Worm (Caenorhabditis elegans): ENCODE measurements around the gene F59B2.3.

Gene F59B2.3

DNA sequence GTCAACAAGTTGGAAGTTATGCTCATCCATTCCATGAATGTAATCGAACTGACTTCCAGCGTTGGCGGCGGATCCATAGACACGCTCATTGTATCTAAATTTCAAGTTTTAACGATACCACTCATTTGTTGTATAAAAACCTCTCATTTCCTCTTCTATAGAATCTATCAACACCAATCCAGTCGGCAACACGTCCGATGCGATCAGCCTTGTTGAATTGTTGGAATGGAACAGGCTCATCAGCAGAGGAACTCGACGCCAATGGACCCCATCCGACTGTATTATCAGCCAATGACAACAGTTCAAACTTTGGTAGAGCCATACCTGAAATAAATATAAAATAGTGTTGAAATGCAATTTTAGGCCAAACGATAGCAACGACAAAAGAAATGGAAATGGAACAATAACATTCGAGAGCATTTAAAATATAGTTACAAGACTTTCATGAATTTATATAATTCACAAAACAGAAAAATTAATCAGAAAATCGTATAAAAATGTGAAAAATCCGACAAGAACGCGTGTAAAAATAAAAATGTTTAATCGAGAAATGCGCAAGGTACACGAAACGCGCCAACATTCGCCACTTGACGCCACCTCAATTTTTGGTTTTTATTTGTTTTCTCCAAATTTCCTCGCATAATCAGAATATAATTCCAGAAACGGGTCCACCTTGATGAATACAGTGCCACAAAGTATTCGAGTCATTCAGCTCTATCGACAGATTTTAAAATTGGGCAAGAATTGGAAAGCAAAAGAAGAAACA lies 28.1 kb downstream of the F59B2.3 start, which contains the start of the genes eif-3.D and R08D7.4:
TSS of gene eif-3.D (minus strand) at position 324 of the 766 bp plus-strand sequence.
TSS of gene R08D7.4 (plus strand) at position 638 of the 766 bp plus-strand sequence.
- TF ChIP-seq ceh-27 (GFP tag; optimal IDR thresholded peaks at IDR 0.05) (peak; percentile 35), dpl-1 (GFP tag; optimal IDR thresholded peaks at IDR 0.05) (peak; percentile 33), D2030.7 (GFP tag; IDR thresholded peaks at IDR 0.05) (peak; percentile 25; the same call in 1 of the 2 replicates), attf-5 (GFP tag; optimal IDR thresholded peaks at IDR 0.05) (peak; percentile 49), nhr-80 (tag; optimal IDR thresholded peaks at IDR 0.05) (peak; percentile 29), F33H1.4 (GFP tag; IDR thresholded peaks at IDR 0.05) (peak; percentile 48), lsy-27 (tag; optimal IDR thresholded peaks at IDR 0.05; ENCODE audit: borderline replicate concordance, insufficient read depth) (no peak), cebp-1 (GFP tag; IDR thresholded peaks at IDR 0.05) (no peak), cebp-1 (tag; optimal IDR thresholded peaks at IDR 0.05) (peak; percentile 51), Y79H2A.3 (GFP tag; conservative IDR thresholded peaks at IDR 0.05) (no peak), hmg-1.2 (GFP tag; IDR thresholded peaks at IDR 0.05) (peak; percentile 38; the same call in 1 of the 2 replicates), Y95B8A.8 (GFP tag; IDR thresholded peaks at IDR 0.05) (0 out of 2 replicates have a peak, but pooled peaks have one; percentile 15), F49E8.2 (tag; optimal IDR thresholded peaks at IDR 0.05; ENCODE audit: insufficient read depth) (peak; percentile 6), lin-54 (GFP tag; optimal IDR thresholded peaks at IDR 0.05) (peak; percentile 65), let-607 (tag; optimal IDR thresholded peaks at IDR 0.05) (peak in 1 of 2 experiments; percentile 30), madf-6 (GFP tag; IDR thresholded peaks at IDR 0.05) (peak; percentile 38; the same call in 1 of the 2 replicates), lsl-1 (GFP tag; optimal IDR thresholded peaks at IDR 0.05) (peak; percentile 50), F23B12.7 (tag; optimal IDR thresholded peaks at IDR 0.05; ENCODE audit: insufficient read depth) (peak; percentile 30), ztf-18 (tag; optimal IDR thresholded peaks at IDR 0.05) (peak; percentile 96), snpc-4 (GFP tag; optimal IDR thresholded peaks at IDR 0.05) (peak; percentile 0), snpc-4 (tag; optimal IDR thresholded peaks at IDR 0.05) (peak in 3 of 4 experiments; percentile 12 to 61 (median 20)), snpc-1.3 (tag; optimal IDR thresholded peaks at IDR 0.05; ENCODE audit: insufficient read depth) (peak; percentile 33), madf-8 (GFP tag; conservative IDR thresholded peaks at IDR 0.05) (no peak), snpc-3.4 (tag; optimal IDR thresholded peaks at IDR 0.05) (peak; percentile 36), efl-1 (GFP tag; optimal IDR thresholded peaks at IDR 0.05) (peak; percentile 3), dox-1 (GFP tag; IDR thresholded peaks at IDR 0.05) (peak; percentile 70), lir-1 (GFP tag; conservative IDR thresholded peaks at IDR 0.05) (no peak), mcd-1 (GFP tag; IDR thresholded peaks at IDR 0.05) (peak; percentile 42), tbx-9 (tag; optimal IDR thresholded peaks at IDR 0.05; ENCODE audit: borderline replicate concordance) (no peak), ceh-91 (GFP tag; IDR thresholded peaks at IDR 0.05) (no peak), tbp1 (GFP tag; optimal IDR thresholded peaks at IDR 0.05) (peak; percentile 37), bed-1 (GFP tag; IDR thresholded peaks at IDR 0.05) (no peak), lin-40 (tag; optimal IDR thresholded peaks at IDR 0.05) (peak; percentile 38), ceh-79 (tag; optimal IDR thresholded peaks at IDR 0.05) (no peak), zim-3 (tag; optimal IDR thresholded peaks at IDR 0.05) (no peak)

DNA sequence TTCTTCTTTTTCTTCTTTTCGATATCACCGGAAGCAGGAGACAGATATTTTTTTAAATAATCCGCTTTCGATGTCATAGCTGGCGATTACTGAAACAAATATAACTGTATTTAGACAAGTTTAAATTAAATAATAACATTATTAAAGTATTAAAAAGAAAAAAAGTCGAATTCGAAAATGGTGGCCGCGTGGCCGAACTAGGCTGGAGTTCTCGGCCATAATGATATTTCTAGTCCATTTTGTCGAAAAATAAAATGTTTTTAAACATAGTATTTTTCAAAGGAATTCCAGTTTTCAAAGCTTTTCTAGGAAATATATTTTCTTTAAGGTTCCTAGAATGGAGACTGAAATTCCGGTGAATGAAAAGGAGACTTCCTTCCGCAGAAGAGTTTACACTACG lies 31.9 kb downstream of the F59B2.3 start, which contains the start of the genes bud-13 and rpap-2:
TSS of gene bud-13 (minus strand) at position 89 of the 400 bp plus-strand sequence.
TSS of gene rpap-2 (plus strand) at position 329 of the 400 bp plus-strand sequence.
- no peak for TF ChIP-seq ztf-6 (GFP tag; IDR thresholded peaks at IDR 0.05)
- TF ChIP-seq unc-130 (GFP tag; optimal IDR thresholded peaks at IDR 0.05) = peak; percentile 26

All from whole organism, young adult.